Worm (Caenorhabditis elegans) whole organism, midembryonic: ENCODE data around the gene vps-33.2.
A peak's percentile ranks its signal among the peaks of the same experiment; 100 is the strongest.

Experiments used
- T22C8.4 ChIP-seq: fragments of 200-800 bp; sonication (Bioruptor generic); IDR thresholded peaks from 2 replicates; pipeline ENCODE4 v1.3.6; 2022; ENCODE audit warnings: missing genetic modification characterization, missing compliant biosample characterization
- cog-1 ChIP-seq: sonication (generic microtip); optimal IDR thresholded peaks from 2 replicates; lab custom pipeline; 2016; ENCODE audit warnings: missing genetic modification characterization, missing compliant biosample characterization
- flt-1 ChIP-seq: fragments of 200-800 bp; sonication (Bioruptor generic); IDR thresholded peaks from 2 replicates; pipeline ENCODE4 v1.3.6; 2022; ENCODE audit warnings: missing genetic modification characterization, missing compliant biosample characterization
- klf-2 ChIP-seq: fragments of 200-800 bp; sonication (Bioruptor generic); conservative IDR thresholded peaks from 2 replicates; pipeline ENCODE4 v1.3.6; 2022; ENCODE audit warnings: missing genetic modification reagents, missing genetic modification characterization, missing compliant biosample characterization
- med-1 ChIP-seq: sonication (generic microtip); optimal IDR thresholded peaks from 2 replicates; lab custom pipeline; 2017; ENCODE audit warnings: missing genetic modification characterization, mild to moderate bottlenecking, missing compliant biosample characterization, antibody characterized with exemption, missing genetic modification reagents; ENCODE audit not compliant: insufficient read depth
- ref-1 ChIP-seq: fragments of 200-800 bp; sonication (Bioruptor generic); conservative IDR thresholded peaks from 2 replicates; pipeline ENCODE4 v1.3.6; 2022; ENCODE audit warnings: missing genetic modification reagents, missing genetic modification characterization, missing compliant biosample characterization
- tab-1 ChIP-seq: fragments of 200-800 bp; sonication (Bioruptor generic); IDR thresholded peaks from 2 replicates; pipeline ENCODE4 v1.3.6; 2022; ENCODE audit warnings: missing genetic modification characterization, missing compliant biosample characterization
- ztf-23 ChIP-seq: fragments of 200-800 bp; sonication (Bioruptor generic); IDR thresholded peaks from 2 replicates; pipeline ENCODE4 v1.3.6; 2022; ENCODE audit warnings: missing genetic modification reagents, missing genetic modification characterization, missing compliant biosample characterization
- ztf-29 ChIP-seq: fragments of 200-800 bp; sonication (Bioruptor generic); IDR thresholded peaks from 2 replicates; pipeline ENCODE4 v1.3.6; 2022; ENCODE audit warnings: missing genetic modification reagents, missing genetic modification characterization, missing compliant biosample characterization

vps-33.2 gene

ce11 chrII:6591000-6591399 lies 10.0 kb upstream of the vps-33.2 start:
- TF ChIP-seq med-1 (GFP tag; lab: Kevin White, UChicago) (no peak), T22C8.4 (GFP tag; lab: Robert Waterston, UW) (no peak), ztf-29 (GFP tag; lab: Robert Waterston, UW) (no peak), klf-2 (no peak), ref-1 (GFP tag; lab: Robert Waterston, UW) (no peak), ztf-23 (GFP tag; lab: Robert Waterston, UW) (no peak), flt-1 (GFP tag; lab: Robert Waterston, UW) (no peak), tab-1 (GFP tag; lab: Robert Waterston, UW) (no peak), cog-1 (tag; lab: Kevin White, UChicago) (no peak)

ce11 chrII:6592251-6592650 lies 8.8 kb upstream of the vps-33.2 start, which contains the start of gene C56C10.9:
C56C10.9 (minus strand) TSS chrII:6592351.
- TF ChIP-seq T22C8.4 (GFP tag; lab: Robert Waterston, UW): no peak
- no peak for TF ChIP-seq ztf-29 (GFP tag; lab: Robert Waterston, UW)

ce11 chrII:6594151-6594550 lies 6.9 kb upstream of the vps-33.2 start, which contains the start of gene aipr-1:
aipr-1 (minus strand) TSS chrII:6594251.
- TF ChIP-seq med-1 (GFP tag; lab: Kevin White, UChicago) (no peak), flt-1 (GFP tag; lab: Robert Waterston, UW) (no peak), T22C8.4 (GFP tag; lab: Robert Waterston, UW) (no peak), ztf-29 (GFP tag; lab: Robert Waterston, UW) (no peak), ztf-23 (GFP tag; lab: Robert Waterston, UW) (no peak), tab-1 (GFP tag; lab: Robert Waterston, UW) (no peak)

ce11 chrII:6597507-6597906 lies 3.5 kb upstream of the vps-33.2 start:
- TF ChIP-seq ztf-29 (GFP tag; lab: Robert Waterston, UW): no peak
- TF ChIP-seq flt-1 (GFP tag; lab: Robert Waterston, UW): no peak
- no peak for TF ChIP-seq cog-1 (tag; lab: Kevin White, UChicago)
- TF ChIP-seq med-1 (GFP tag; lab: Kevin White, UChicago): no peak
- no peak for TF ChIP-seq tab-1 (GFP tag; lab: Robert Waterston, UW)
- no peak for TF ChIP-seq klf-2
- no peak for TF ChIP-seq ref-1 (GFP tag; lab: Robert Waterston, UW)
- no peak for TF ChIP-seq ztf-23 (GFP tag; lab: Robert Waterston, UW)

- TF ChIP-seq T22C8.4 (GFP tag; lab: Robert Waterston, UW) (no peak), ztf-23 (GFP tag; lab: Robert Waterston, UW) (peak; percentile 43; the same call in 1 of the 2 replicates), ref-1 (GFP tag; lab: Robert Waterston, UW) (no peak), ztf-29 (GFP tag; lab: Robert Waterston, UW) (no peak), klf-2 (no peak), cog-1 (tag; lab: Kevin White, UChicago) (no peak)
Observed at ce11 chrII:6598050-6598449, 3.0 kb upstream of the vps-33.2 start, which contains the start of gene dnj-8. dnj-8 (minus strand) TSS chrII:6598080.

- no peak for TF ChIP-seq tab-1 (GFP tag; lab: Robert Waterston, UW)
- no peak for TF ChIP-seq cog-1 (tag; lab: Kevin White, UChicago)
- no peak for TF ChIP-seq T22C8.4 (GFP tag; lab: Robert Waterston, UW)
- no peak for TF ChIP-seq ztf-29 (GFP tag; lab: Robert Waterston, UW)
- TF ChIP-seq klf-2: no peak
- TF ChIP-seq med-1 (GFP tag; lab: Kevin White, UChicago): no peak
- no peak for TF ChIP-seq ztf-23 (GFP tag; lab: Robert Waterston, UW)
- no peak for TF ChIP-seq ref-1 (GFP tag; lab: Robert Waterston, UW)
- TF ChIP-seq flt-1 (GFP tag; lab: Robert Waterston, UW): no peak
Observed at ce11 chrII:6608626-6609025, 7.6 kb downstream of the vps-33.2 start.

ce11 chrII:6609315-6609842 lies 8.4 kb downstream of the vps-33.2 start, which contains the start of gene epg-5:
epg-5 (minus strand) TSS chrII:6609365.
- TF ChIP-seq T22C8.4 (GFP tag; lab: Robert Waterston, UW): peak; percentile 51; the same call in 1 of the 2 replicates
- no peak for TF ChIP-seq ztf-23 (GFP tag; lab: Robert Waterston, UW)

ce11 chrII:6610262-6610661 lies 9.2 kb downstream of the vps-33.2 start:
- no peak for TF ChIP-seq tab-1 (GFP tag; lab: Robert Waterston, UW)
- no peak for TF ChIP-seq T22C8.4 (GFP tag; lab: Robert Waterston, UW)
- TF ChIP-seq flt-1 (GFP tag; lab: Robert Waterston, UW): no peak

ce11 chrII:6612544-6612943 lies 11.5 kb downstream of the vps-33.2 start:
- no peak for TF ChIP-seq ref-1 (GFP tag; lab: Robert Waterston, UW)
- TF ChIP-seq klf-2: no peak
- TF ChIP-seq T22C8.4 (GFP tag; lab: Robert Waterston, UW): no peak
- TF ChIP-seq ztf-29 (GFP tag; lab: Robert Waterston, UW): no peak
- TF ChIP-seq tab-1 (GFP tag; lab: Robert Waterston, UW): no peak
- TF ChIP-seq flt-1 (GFP tag; lab: Robert Waterston, UW): no peak
- TF ChIP-seq cog-1 (tag; lab: Kevin White, UChicago): no peak
- TF ChIP-seq med-1 (GFP tag; lab: Kevin White, UChicago): no peak
- no peak for TF ChIP-seq ztf-23 (GFP tag; lab: Robert Waterston, UW)

ce11 chrII:6614500-6614899 lies 13.5 kb downstream of the vps-33.2 start:
- TF ChIP-seq cog-1 (tag; lab: Kevin White, UChicago) (no peak), ref-1 (GFP tag; lab: Robert Waterston, UW) (no peak), klf-2 (no peak), med-1 (GFP tag; lab: Kevin White, UChicago) (no peak), flt-1 (GFP tag; lab: Robert Waterston, UW) (no peak), tab-1 (GFP tag; lab: Robert Waterston, UW) (no peak), ztf-29 (GFP tag; lab: Robert Waterston, UW) (no peak), ztf-23 (GFP tag; lab: Robert Waterston, UW) (no peak), T22C8.4 (GFP tag; lab: Robert Waterston, UW) (no peak)
